Fruit fly (Drosophila melanogaster) whole organism, prepupa: Measurements from ENCODE around the gene CG16865.

ENCODE experiments used
- CG11762 ChIP-seq: fragments of 200-800 bp; sonication (Bioruptor generic); optimal IDR thresholded peaks from 3 replicates; lab custom pipeline; 2016; ENCODE audit warnings: missing biosample characterization, missing genetic modification characterization; ENCODE audit not compliant: insufficient read depth
- CG1621 ChIP-seq: fragments of 200-800 bp; sonication (Bioruptor generic); optimal IDR thresholded peaks from 3 replicates; lab custom pipeline; 2018; ENCODE audit warnings: missing biosample characterization, mild to moderate bottlenecking, missing genetic modification characterization
- CG16779 ChIP-seq: fragments of 200-800 bp; sonication (Bioruptor generic); optimal IDR thresholded peaks from 3 replicates; lab custom pipeline; 2017; ENCODE audit warnings: missing biosample characterization, mild to moderate bottlenecking, missing genetic modification characterization
- CG32006 ChIP-seq: fragments of 200-800 bp; sonication (Bioruptor generic); optimal IDR thresholded peaks from 3 replicates; lab custom pipeline; 2017; ENCODE audit warnings: missing biosample characterization, mild to moderate bottlenecking, missing genetic modification characterization
- CG4318 ChIP-seq: fragments of 200-800 bp; sonication (Bioruptor generic); optimal IDR thresholded peaks from 3 replicates; lab custom pipeline; 2017; ENCODE audit warnings: missing biosample characterization, mild to moderate bottlenecking, missing genetic modification characterization
- CG6792 ChIP-seq: fragments of 200-800 bp; sonication (Bioruptor generic); optimal IDR thresholded peaks from 3 replicates; lab custom pipeline; 2016; ENCODE audit warnings: missing biosample characterization, missing genetic modification characterization
- Ets96B ChIP-seq: fragments of 200-800 bp; optimal IDR thresholded peaks from 2 replicates; lab custom pipeline; 2019; ENCODE audit warnings: missing biosample characterization, mild to moderate bottlenecking, missing genetic modification characterization, moderate library complexity
- Hr39 ChIP-seq: fragments of 200-800 bp; sonication (Bioruptor generic); optimal IDR thresholded peaks from 2 replicates; lab custom pipeline; 2016; ENCODE audit warnings: missing biosample characterization, missing genetic modification characterization
- fd85E ChIP-seq: fragments of 200-800 bp; sonication (Bioruptor generic); optimal IDR thresholded peaks from 3 replicates; lab custom pipeline; 2016; ENCODE audit warnings: missing biosample characterization, missing genetic modification characterization
- fkh ChIP-seq: fragments of 200-800 bp; sonication (Bioruptor generic); optimal IDR thresholded peaks from 3 replicates; lab custom pipeline; 2017; ENCODE audit warnings: missing biosample characterization, mild to moderate bottlenecking, missing genetic modification characterization, moderate library complexity
- spab ChIP-seq: fragments of 200-800 bp; sonication (Bioruptor generic); optimal IDR thresholded peaks from 2 replicates; lab custom pipeline; 2017; ENCODE audit warnings: missing biosample characterization, mild to moderate bottlenecking, missing genetic modification characterization, missing genetic modification reagents
- ss ChIP-seq, 2 experiments: fragments of 200-800 bp; sonication (Bioruptor generic); optimal IDR thresholded peaks; 2 replicates in 1 of 2; 3 replicates in 1 of 2; lab custom pipeline; 2017 to 2018; ENCODE audit warnings: mild to moderate bottlenecking in 2 of 2, missing biosample characterization in 2 of 2, missing genetic modification characterization in 2 of 2, moderate library complexity in 1 of 2
- vri ChIP-seq: fragments of 200-800 bp; sonication (Bioruptor generic); optimal IDR thresholded peaks from 3 replicates; lab custom pipeline; 2016; ENCODE audit warnings: missing biosample characterization, mild to moderate bottlenecking, missing genetic modification characterization

- TF ChIP-seq fkh (GFP tag; lab: Kevin White, UChicago), result peak; percentile 42
- no peak for TF ChIP-seq Ets96B (tag; lab: Kevin White, UChicago)
- no peak for TF ChIP-seq CG6792 (GFP tag; lab: Kevin White, UChicago)
- no peak for TF ChIP-seq CG11762 (GFP tag; lab: Kevin White, UChicago)
- no peak for TF ChIP-seq CG1621 (tag; lab: Kevin White, UChicago)
- no peak for TF ChIP-seq CG16779 (tag; lab: Kevin White, UChicago)
- TF ChIP-seq ss (GFP tag; optimal IDR thresholded peaks at IDR 0.05; lab: Kevin White, UChicago), result no peak
- TF ChIP-seq CG4318 (GFP tag; lab: Kevin White, UChicago), result no peak
- TF ChIP-seq CG32006 (GFP tag; lab: Kevin White, UChicago), result no peak
- no peak for TF ChIP-seq fd85E (GFP tag; lab: Kevin White, UChicago)
- TF ChIP-seq Hr39, result no peak
- TF ChIP-seq spab (GFP tag; lab: Kevin White, UChicago), result no peak
- TF ChIP-seq vri, result no peak
Observed at dm6 chr2L:13801166-13801565, 10.2 kb upstream of the CG16865 start.
